Fruit fly (Drosophila melanogaster): ENCODE measurements around the gene Sugb.

The Sugb gene

dm6 chr3L:11696294-11697116, 12.7 kb downstream of the Sugb start, which contains the start of gene Dph1 (continued):
- TF ChIP-seq CG15601 (tag; optimal IDR thresholded peaks at IDR 0.05) (peak; percentile 65), dmrt99B (tag; optimal IDR thresholded peaks at IDR 0.05) (peak; percentile 87), CG3407 (GFP tag; optimal IDR thresholded peaks at IDR 0.05) (peak; percentile 62), Hsf (GFP tag; optimal IDR thresholded peaks at IDR 0.05) (peak; percentile 76), aop (GFP tag; IDR thresholded peaks at IDR 0.05) (peak; percentile 53; the same call in 1 of the 2 replicates), ATbp (GFP tag; optimal IDR thresholded peaks at IDR 0.05) (peak; percentile 88), vvl (GFP tag; IDR thresholded peaks at IDR 0.05) (peak; percentile 85), mam (GFP tag; optimal IDR thresholded peaks at IDR 0.05) (peak; percentile 80), CG17912 (GFP tag; optimal IDR thresholded peaks at IDR 0.05) (no peak), insv (GFP tag; optimal IDR thresholded peaks at IDR 0.05) (peak in 1 of 2 experiments; percentile 95), jing (GFP tag; optimal IDR thresholded peaks at IDR 0.05) (peak; percentile 75), CG12769 (tag; optimal IDR thresholded peaks at IDR 0.05) (peak; percentile 90), ara (GFP tag; IDR thresholded peaks at IDR 0.05) (peak; percentile 78), luna (GFP tag; optimal IDR thresholded peaks at IDR 0.05) (peak; percentile 64), ab (GFP tag; optimal IDR thresholded peaks at IDR 0.05) (peak; percentile 77), MESR4 (GFP tag; optimal IDR thresholded peaks at IDR 0.05) (peak; percentile 54), Ets65A (GFP tag) (peak; percentile 97), E2f2 (GFP tag; IDR thresholded peaks at IDR 0.05) (peak; percentile 91), CG8924 (tag; optimal IDR thresholded peaks at IDR 0.05) (peak; percentile 86), pb (GFP tag; optimal IDR thresholded peaks at IDR 0.05) (peak; percentile 85), CG15514 (GFP tag; optimal IDR thresholded peaks at IDR 0.05) (peak; percentile 100), dimm (GFP tag; IDR thresholded peaks at IDR 0.05) (no peak), CG10565 (GFP tag; optimal IDR thresholded peaks at IDR 0.05) (peak; percentile 29), tin (GFP tag; optimal IDR thresholded peaks at IDR 0.05) (peak; percentile 83), unpg (GFP tag; optimal IDR thresholded peaks at IDR 0.05) (peak; percentile 89), CG5953 (GFP tag; IDR thresholded peaks at IDR 0.05) (peak; percentile 75), CG15011 (GFP tag; optimal IDR thresholded peaks at IDR 0.05) (peak; percentile 38), nau (GFP tag; optimal IDR thresholded peaks at IDR 0.05) (peak; percentile 72), nmo (GFP tag; optimal IDR thresholded peaks at IDR 0.05) (peak; percentile 82), Fer2 (tag; optimal IDR thresholded peaks at IDR 0.05) (no peak), CG17829 (tag; optimal IDR thresholded peaks at IDR 0.05) (peak; percentile 82), trem (tag; optimal IDR thresholded peaks at IDR 0.05) (peak; percentile 59), CG11504 (tag; optimal IDR thresholded peaks at IDR 0.05) (peak; percentile 89), wek (GFP tag; optimal IDR thresholded peaks at IDR 0.05) (peak; percentile 54), CG17359 (tag; optimal IDR thresholded peaks at IDR 0.05) (peak; percentile 85), CG11247 (GFP tag; IDR thresholded peaks at IDR 0.05) (peak; percentile 69), CG6272 (GFP tag; IDR thresholded peaks at IDR 0.05) (peak; percentile 75), ewg (GFP tag; optimal IDR thresholded peaks at IDR 0.05) (peak; percentile 77), Rfx (GFP tag; IDR thresholded peaks at IDR 0.05) (peak; percentile 83), CG4360 (GFP tag; IDR thresholded peaks at IDR 0.05) (peak; percentile 61), Scr (GFP tag; IDR thresholded peaks at IDR 0.05; ENCODE audit: partially characterized antibody) (peak; percentile 42; the same call in 1 of the 2 replicates), H15 (GFP tag; IDR thresholded peaks at IDR 0.05) (peak; percentile 76), pho (GFP tag; optimal IDR thresholded peaks at IDR 0.05) (peak; percentile 70), CG7786 (GFP tag; optimal IDR thresholded peaks at IDR 0.05) (peak; percentile 85), CG11723 (GFP tag; optimal IDR thresholded peaks at IDR 0.05) (peak; percentile 78), so (GFP tag; IDR thresholded peaks at IDR 0.05) (peak; percentile 89), Usf (GFP tag; optimal IDR thresholded peaks at IDR 0.05) (peak; percentile 63), org-1 (GFP tag; optimal IDR thresholded peaks at IDR 0.05) (peak; percentile 86)

Data from whole organism, embryonic.